Fruit fly (Drosophila melanogaster): ENCODE measurements around the gene CG5001.

CG5001 gene

DNA sequence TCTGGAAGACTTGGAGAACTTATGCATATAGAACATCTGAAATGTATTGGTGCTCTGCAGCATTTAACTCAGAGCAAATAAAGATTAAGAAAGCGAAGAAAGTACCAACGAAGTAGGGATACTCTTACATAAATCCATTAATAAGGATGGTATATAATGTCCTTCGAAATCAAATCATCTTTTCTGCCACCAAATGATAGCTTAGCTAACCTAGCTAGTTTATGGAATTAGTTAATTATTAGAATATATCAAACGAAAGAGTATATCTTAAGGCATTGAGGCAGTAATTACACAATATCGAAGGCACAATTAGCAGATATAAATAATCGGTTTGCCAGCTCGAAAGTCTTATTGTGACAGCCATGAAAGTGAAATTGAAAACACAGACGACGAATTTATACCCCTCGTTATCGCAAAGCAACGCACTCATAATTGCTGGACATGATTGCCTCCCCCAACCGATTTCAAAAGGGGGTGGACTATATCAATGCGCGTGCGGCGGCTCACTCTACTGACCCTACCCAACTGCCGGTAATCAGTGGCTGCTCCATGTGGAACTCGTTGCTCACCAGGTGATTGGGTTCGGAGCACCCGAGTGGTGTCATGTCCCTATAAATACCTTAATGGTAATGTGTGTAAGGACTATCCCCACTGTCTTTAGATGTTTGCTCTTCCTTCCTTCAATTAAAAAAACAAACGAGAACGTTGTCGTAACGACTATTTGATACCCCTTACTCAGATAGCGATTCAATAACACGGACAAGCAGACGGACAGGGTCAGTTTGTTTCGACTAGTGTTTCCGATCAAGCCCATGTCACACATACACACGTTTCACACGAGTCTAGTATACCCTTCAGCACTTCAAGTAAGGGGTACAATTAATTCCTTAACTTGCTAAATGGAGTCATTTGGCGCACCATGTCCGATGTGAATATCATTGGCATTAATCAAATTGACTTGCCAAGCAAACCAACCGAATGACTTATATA is 40.9 kb upstream of the CG5001 start (continued):
- 0 out of 2 replicates have a peak, but pooled peaks have one; percentile 9 for TF ChIP-seq gt (GFP tag; IDR thresholded peaks at IDR 0.05)
- TF ChIP-seq CG2678 (tag; optimal IDR thresholded peaks at IDR 0.05) = peak; percentile 81
- 0 out of 2 replicates have a peak, but pooled peaks have one; percentile 23 for TF ChIP-seq CG3847 (GFP tag; IDR thresholded peaks at IDR 0.05)
- TF ChIP-seq ssp (GFP tag; IDR thresholded peaks at IDR 0.05) = no peak
- TF ChIP-seq CG6175 (GFP tag; IDR thresholded peaks at IDR 0.05) = no peak
- TF ChIP-seq CG1024 (GFP tag; IDR thresholded peaks at IDR 0.05) = 0 out of 2 replicates have a peak, but pooled peaks have one; percentile 5
- no peak for TF ChIP-seq sima (GFP tag; optimal IDR thresholded peaks at IDR 0.05)
- TF ChIP-seq otp (GFP tag; IDR thresholded peaks at IDR 0.05) = no peak
- TF ChIP-seq pita (GFP tag; optimal IDR thresholded peaks at IDR 0.05) = no peak
- peak; percentile 62 for TF ChIP-seq tap (tag; optimal IDR thresholded peaks at IDR 0.05)
- no peak for TF ChIP-seq repo (GFP tag; optimal IDR thresholded peaks at IDR 0.05)
- TF ChIP-seq so (GFP tag; IDR thresholded peaks at IDR 0.05) = no peak
- TF ChIP-seq scrt (GFP tag; optimal IDR thresholded peaks at IDR 0.05) = no peak
- no peak for TF ChIP-seq hbn (GFP tag; IDR thresholded peaks at IDR 0.05; ENCODE audit: partially characterized antibody)
- no peak for TF ChIP-seq CG4328 (GFP tag; optimal IDR thresholded peaks at IDR 0.05)
- no peak for TF ChIP-seq ttk (GFP tag; IDR thresholded peaks at IDR 0.05)
- TF ChIP-seq CG10321 (GFP tag; IDR thresholded peaks at IDR 0.05) = no peak
- no peak for TF ChIP-seq Usf (GFP tag; optimal IDR thresholded peaks at IDR 0.05)
- peak; percentile 28 for TF ChIP-seq CG10209 (GFP tag; optimal IDR thresholded peaks at IDR 0.05)
- TF ChIP-seq CG31388 (GFP tag; optimal IDR thresholded peaks at IDR 0.05) = no peak
- TF ChIP-seq stwl (tag; optimal IDR thresholded peaks at IDR 0.05) = no peak
- TF ChIP-seq bigmax (GFP tag; optimal IDR thresholded peaks at IDR 0.05) = no peak
- 0 out of 3 replicates have a peak, but pooled peaks have one; percentile 43 for TF ChIP-seq Optix (GFP tag; IDR thresholded peaks at IDR 0.05)
- peak; percentile 30; the same call in 1 of the 3 replicates for TF ChIP-seq CG11695 (GFP tag; IDR thresholded peaks at IDR 0.05)
- TF ChIP-seq CG3407 (GFP tag; optimal IDR thresholded peaks at IDR 0.05) = no peak
- 0 out of 2 replicates have a peak, but pooled peaks have one; percentile 13 for TF ChIP-seq seq (GFP tag; IDR thresholded peaks at IDR 0.05)
- no peak for TF ChIP-seq Doc3 (GFP tag; IDR thresholded peaks at IDR 0.05; ENCODE audit: partially characterized antibody)
- no peak for TF ChIP-seq CG7372 (GFP tag; IDR thresholded peaks at IDR 0.05)
- TF ChIP-seq CG31441 (GFP tag; IDR thresholded peaks at IDR 0.05) = peak; percentile 47
- no peak for TF ChIP-seq CG13775 (GFP tag; optimal IDR thresholded peaks at IDR 0.05)
- peak; percentile 37 for TF ChIP-seq CG9609 (GFP tag; optimal IDR thresholded peaks at IDR 0.05)
- no peak for TF ChIP-seq ase (GFP tag; IDR thresholded peaks at IDR 0.05)
- no peak for TF ChIP-seq Lim3 (GFP tag; IDR thresholded peaks at IDR 0.05)
- peak; percentile 3 for TF ChIP-seq gcm (GFP tag; optimal IDR thresholded peaks at IDR 0.05)
- no peak for TF ChIP-seq Atf-2 (GFP tag; optimal IDR thresholded peaks at IDR 0.05)
- peak; percentile 21 for TF ChIP-seq CG6254 (GFP tag; optimal IDR thresholded peaks at IDR 0.05)
- peak; percentile 53 for TF ChIP-seq Hmr (GFP tag; optimal IDR thresholded peaks at IDR 0.05)
- TF ChIP-seq bsh (GFP tag; optimal IDR thresholded peaks at IDR 0.05) = peak; percentile 7 to 71
- peak; percentile 32 for TF ChIP-seq zfh2 (GFP tag; optimal IDR thresholded peaks at IDR 0.05)
- TF ChIP-seq CG31365 (tag; optimal IDR thresholded peaks at IDR 0.05) = no peak
- TF ChIP-seq Nf-YC (tag; optimal IDR thresholded peaks at IDR 0.05) = no peak
- peak; percentile 59 for TF ChIP-seq Hsf (GFP tag; optimal IDR thresholded peaks at IDR 0.05)
- TF ChIP-seq CG4820 (GFP tag; optimal IDR thresholded peaks at IDR 0.05) = peak; percentile 33
- peak; percentile 70 for TF ChIP-seq CG12391 (tag; optimal IDR thresholded peaks at IDR 0.05)
- no peak for TF ChIP-seq CG9797 (GFP tag; optimal IDR thresholded peaks at IDR 0.05)
- peak; percentile 39 for TF ChIP-seq az2 (GFP tag; optimal IDR thresholded peaks at IDR 0.05)
- peak; percentile 93 for TF ChIP-seq sens (GFP tag)
- peak; percentile 47 for TF ChIP-seq dmrt11E (tag; optimal IDR thresholded peaks at IDR 0.05)
- no peak for TF ChIP-seq CG14965 (GFP tag; optimal IDR thresholded peaks at IDR 0.05; ENCODE audit: borderline replicate concordance)

All from whole organism, embryonic.